Fruit fly (Drosophila melanogaster): Measurements from ENCODE around the gene Gba1b.

Gba1b gene

DNA sequence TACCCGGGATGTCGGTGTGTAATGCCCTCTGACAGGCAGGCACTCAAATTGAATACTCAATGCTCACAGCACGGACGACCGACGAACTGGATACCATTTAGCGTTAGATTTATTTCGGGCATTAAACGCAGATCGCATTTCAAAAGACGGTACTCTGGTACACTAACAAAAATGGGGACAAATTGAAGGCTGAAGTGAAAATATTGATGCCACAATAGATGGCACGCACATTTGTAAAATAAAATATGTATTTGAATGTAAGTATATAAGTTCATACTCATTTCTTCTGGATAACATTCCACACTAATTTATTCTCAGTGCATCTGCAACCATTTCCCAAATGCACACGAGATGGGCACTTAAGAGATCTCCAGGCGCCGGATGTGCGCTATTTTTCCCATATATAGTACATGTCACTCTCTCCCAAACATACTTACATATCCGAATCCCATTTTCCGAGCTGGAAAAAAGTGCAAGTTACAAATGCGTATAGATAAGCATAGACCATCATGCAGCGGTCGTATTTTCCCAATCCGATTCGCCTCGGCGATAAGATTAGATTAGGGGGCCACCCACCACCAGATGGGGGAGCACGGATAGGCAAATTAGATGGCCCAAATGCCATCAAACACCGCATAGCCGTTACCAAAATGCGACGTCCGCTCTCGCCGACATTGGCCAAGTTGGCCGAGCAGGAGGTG is 5.1 kb downstream of the Gba1b start, which contains the start of gene CG10301 (continued):
- TF ChIP-seq prd (optimal IDR thresholded peaks at IDR 0.05) (no peak), prd (GFP tag; IDR thresholded peaks at IDR 0.05) (peak; percentile 86), CG10274 (GFP tag; optimal IDR thresholded peaks at IDR 0.05) (no peak), phol (tag; optimal IDR thresholded peaks at IDR 0.05) (peak; percentile 81), CG30431 (GFP tag; optimal IDR thresholded peaks at IDR 0.05) (peak; percentile 75), CG2875 (GFP tag; optimal IDR thresholded peaks at IDR 0.05) (peak; percentile 44), sim (GFP tag; IDR thresholded peaks at IDR 0.05) (peak; percentile 31; the same call in 1 of the 2 replicates), dpn (GFP tag; optimal IDR thresholded peaks at IDR 0.05) (peak; percentile 32 to 49), CG13296 (GFP tag; optimal IDR thresholded peaks at IDR 0.05) (no peak), CG2202 (tag; optimal IDR thresholded peaks at IDR 0.05) (peak; percentile 54), btn (GFP tag; optimal IDR thresholded peaks at IDR 0.05) (peak; percentile 36), CG7271 (tag; optimal IDR thresholded peaks at IDR 0.05) (no peak), ems (GFP tag; optimal IDR thresholded peaks at IDR 0.05) (peak; percentile 24), Sox100B (GFP tag; optimal IDR thresholded peaks at IDR 0.05) (peak; percentile 50), HHEX (GFP tag; optimal IDR thresholded peaks at IDR 0.05) (peak; percentile 12), lilli (GFP tag; optimal IDR thresholded peaks at IDR 0.05) (peak; percentile 39), unc-4 (GFP tag; IDR thresholded peaks at IDR 0.05; ENCODE audit: partially characterized antibody) (no peak), HLH3B (GFP tag; IDR thresholded peaks at IDR 0.05) (peak; percentile 43; the same call in 1 of the 2 replicates), CG18619 (GFP tag; optimal IDR thresholded peaks at IDR 0.05) (no peak), CG34224 (GFP tag; IDR thresholded peaks at IDR 0.05; ENCODE audit: partially characterized antibody) (no peak), so (GFP tag; IDR thresholded peaks at IDR 0.05) (peak; percentile 41; the same call in 1 of the 3 replicates), bigmax (GFP tag; optimal IDR thresholded peaks at IDR 0.05) (no peak), esg (GFP tag; conservative IDR thresholded peaks at IDR 0.05) (peak; percentile 52), gem (tag; optimal IDR thresholded peaks at IDR 0.05) (peak; percentile 76), CoRest (tag; optimal IDR thresholded peaks at IDR 0.05) (peak; percentile 61), Med (GFP tag) (peak; percentile 77), nmo (GFP tag; optimal IDR thresholded peaks at IDR 0.05) (peak; percentile 76), CG9932 (GFP tag; IDR thresholded peaks at IDR 0.05) (no peak), CG1603 (tag; optimal IDR thresholded peaks at IDR 0.05) (peak; percentile 84), CG9609 (GFP tag; optimal IDR thresholded peaks at IDR 0.05) (peak; percentile 6), Bgb (GFP tag; IDR thresholded peaks at IDR 0.05; ENCODE audit: partially characterized antibody) (no peak), row (GFP tag; IDR thresholded peaks at IDR 0.05) (peak; percentile 71), Tbp (GFP tag; optimal IDR thresholded peaks at IDR 0.05) (no peak), Camta (GFP tag; optimal IDR thresholded peaks at IDR 0.05) (peak; percentile 50), Eip74EF (GFP tag; optimal IDR thresholded peaks at IDR 0.05) (peak in 1 of 2 experiments; percentile 20), Atf3 (GFP tag; optimal IDR thresholded peaks at IDR 0.05) (peak; percentile 17), CG4820 (GFP tag; optimal IDR thresholded peaks at IDR 0.05) (peak; percentile 67), croc (GFP tag; conservative IDR thresholded peaks at IDR 0.05) (peak; percentile 42; the same call in 1 of the 3 replicates), Dref (GFP tag; IDR thresholded peaks at IDR 0.05) (no peak), H15 (GFP tag; IDR thresholded peaks at IDR 0.05) (peak; percentile 52; the same call in 1 of the 3 replicates), abd-A (tag; optimal IDR thresholded peaks at IDR 0.05) (no peak), ac (GFP tag; optimal IDR thresholded peaks at IDR 0.05) (peak; percentile 61), CG31388 (GFP tag; optimal IDR thresholded peaks at IDR 0.05) (no peak), tin (GFP tag; optimal IDR thresholded peaks at IDR 0.05) (peak; percentile 66), sens (GFP tag) (peak; percentile 97), ham (GFP tag; IDR thresholded peaks at IDR 0.05) (no peak), CG1832 (GFP tag; optimal IDR thresholded peaks at IDR 0.05) (no peak), ssp (GFP tag; IDR thresholded peaks at IDR 0.05) (peak; percentile 36; the same call in 1 of the 2 replicates), CG5180 (GFP tag; optimal IDR thresholded peaks at IDR 0.05) (peak; percentile 1)
